Fruit fly (Drosophila melanogaster) S2 (cell line): ENCODE results near the gene CG12730.

Experiments used
- CG8478 ChIP-seq: fragments of >200 bp; optimal IDR thresholded peaks from 2 replicates; lab custom pipeline; 2018
- CTCF ChIP-seq, 2 experiments: fragments of >200 bp; optimal IDR thresholded peaks; 2 replicates each; lab custom pipeline; 2018

DNA sequence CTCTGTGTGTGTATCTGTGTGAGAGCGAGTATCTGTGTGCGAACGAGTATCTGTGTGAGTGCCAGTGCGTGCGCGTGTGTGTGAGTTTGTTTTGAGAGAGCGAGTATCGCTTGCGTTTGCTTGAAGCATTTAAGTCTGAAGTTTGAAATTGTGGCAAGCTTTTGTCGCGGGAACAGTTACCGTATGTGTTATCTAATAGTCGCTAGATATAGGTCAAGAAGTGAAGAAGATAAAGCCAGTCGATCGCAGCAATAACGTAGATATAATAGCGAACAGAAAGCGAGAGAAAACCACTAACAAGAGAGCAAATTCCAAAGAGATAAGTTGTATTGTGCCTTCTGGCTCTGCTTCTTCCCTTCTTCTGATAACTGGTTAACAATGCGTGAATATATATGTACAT, 1.8 kb downstream of the CG12730 start:
- TF ChIP-seq CG8478 (lab: Kevin White, UChicago) (no peak), CTCF (optimal IDR thresholded peaks at IDR 0.05; lab: Kevin White, UChicago) (no peak)
